Fruit fly (Drosophila melanogaster) whole organism, embryonic: Measurements from ENCODE around the gene Reepl1.

ENCODE experiments used
- Bgb ChIP-seq: fragments of 200-800 bp; sonication (Bioruptor generic); IDR thresholded peaks from 2 replicates; pipeline ENCODE4 v1.3.6; 2022; ENCODE audit warnings: missing biosample characterization, missing genetic modification characterization; ENCODE audit not compliant: partially characterized antibody
- CG1024 ChIP-seq: fragments of 200-800 bp; sonication (Bioruptor generic); IDR thresholded peaks from 2 replicates; pipeline ENCODE4 v1.3.6; 2022; ENCODE audit warnings: missing biosample characterization, missing genetic modification characterization
- CG10565 ChIP-seq: fragments of 200-800 bp; sonication (Bioruptor generic); optimal IDR thresholded peaks from 3 replicates; lab custom pipeline; 2016; ENCODE audit warnings: missing biosample characterization, mild to moderate bottlenecking, missing genetic modification characterization
- CG11695 ChIP-seq: fragments of 200-800 bp; sonication (Bioruptor generic); IDR thresholded peaks from 3 replicates; pipeline ENCODE4 v1.3.6; 2022; ENCODE audit warnings: missing biosample characterization, missing genetic modification characterization
- CG14441 ChIP-seq: fragments of 200-800 bp; sonication (Bioruptor generic); IDR thresholded peaks from 2 replicates; pipeline ENCODE4 v1.3.6; 2022; ENCODE audit warnings: missing biosample characterization, missing genetic modification characterization
- CG14965 ChIP-seq: fragments of 200-800 bp; sonication (Bioruptor generic); optimal IDR thresholded peaks from 2 replicates; lab custom pipeline; 2016; ENCODE audit warnings: missing biosample characterization, missing genetic modification characterization, borderline replicate concordance
- CG15269 ChIP-seq: fragments of 200-800 bp; sonication (Bioruptor generic); optimal IDR thresholded peaks from 2 replicates; lab custom pipeline; 2018; ENCODE audit warnings: missing biosample characterization, mild to moderate bottlenecking, missing genetic modification characterization, moderate library complexity
- CG17328 ChIP-seq: fragments of 200-800 bp; sonication (Bioruptor generic); IDR thresholded peaks from 2 replicates; pipeline ENCODE4 v1.3.6; 2022; ENCODE audit warnings: missing biosample characterization, missing genetic modification characterization
- CG18262 ChIP-seq: fragments of 200-800 bp; optimal IDR thresholded peaks from 3 replicates; lab custom pipeline; 2019; ENCODE audit warnings: missing biosample characterization, mild to moderate bottlenecking, missing genetic modification characterization, moderate library complexity
- CG1832 ChIP-seq: fragments of 200-800 bp; sonication (Bioruptor generic); optimal IDR thresholded peaks from 2 replicates; lab custom pipeline; 2017; ENCODE audit warnings: missing biosample characterization, mild to moderate bottlenecking, missing genetic modification characterization, inconsistent platforms
- CG2199 ChIP-seq: fragments of 200-800 bp; sonication (Bioruptor generic); IDR thresholded peaks from 3 replicates; pipeline ENCODE4 v1.3.6; 2022; ENCODE audit warnings: missing biosample characterization, missing genetic modification characterization
- CG2889 ChIP-seq: fragments of 200-800 bp; sonication (Bioruptor generic); IDR thresholded peaks from 3 replicates; pipeline ENCODE4 v1.3.6; 2022; ENCODE audit warnings: missing biosample characterization, missing genetic modification characterization
- CG31441 ChIP-seq: fragments of 200-800 bp; sonication (Bioruptor generic); IDR thresholded peaks from 2 replicates; pipeline ENCODE4 v1.3.6; 2022; ENCODE audit warnings: missing biosample characterization, missing genetic modification characterization
- CG3847 ChIP-seq: fragments of 200-800 bp; sonication (Bioruptor generic); IDR thresholded peaks from 2 replicates; pipeline ENCODE4 v1.3.6; 2022; ENCODE audit warnings: missing biosample characterization, missing genetic modification characterization
- CG4360 ChIP-seq: fragments of 200-800 bp; sonication (Bioruptor generic); IDR thresholded peaks from 2 replicates; pipeline ENCODE4 v1.3.6; 2022; ENCODE audit warnings: missing biosample characterization, missing genetic modification characterization
- CG7271 ChIP-seq: fragments of 200-800 bp; sonication (Bioruptor generic); optimal IDR thresholded peaks from 2 replicates; lab custom pipeline; 2018; ENCODE audit warnings: missing biosample characterization, mild to moderate bottlenecking, missing genetic modification characterization, moderate library complexity
- CG7556 ChIP-seq: fragments of 200-800 bp; sonication (Bioruptor generic); optimal IDR thresholded peaks from 2 replicates; lab custom pipeline; 2017; ENCODE audit warnings: missing biosample characterization, mild to moderate bottlenecking, missing genetic modification characterization
- CG7745 ChIP-seq: fragments of 200-800 bp; sonication (Bioruptor generic); optimal IDR thresholded peaks from 2 replicates; lab custom pipeline; 2018; ENCODE audit warnings: missing biosample characterization, mild to moderate bottlenecking, missing genetic modification characterization, moderate library complexity
- CG8089 ChIP-seq: fragments of 200-800 bp; sonication (Bioruptor generic); optimal IDR thresholded peaks from 3 replicates; lab custom pipeline; 2016; ENCODE audit warnings: missing biosample characterization, missing genetic modification characterization
- CG8944 ChIP-seq: fragments of 200-800 bp; sonication (Bioruptor generic); optimal IDR thresholded peaks from 3 replicates; lab custom pipeline; 2016; ENCODE audit warnings: missing biosample characterization, missing genetic modification characterization
- CG9727 ChIP-seq: fragments of 200-800 bp; sonication (Bioruptor generic); optimal IDR thresholded peaks from 3 replicates; lab custom pipeline; 2017; ENCODE audit warnings: missing biosample characterization, mild to moderate bottlenecking, missing genetic modification characterization
- CHES-1-like ChIP-seq: fragments of 200-800 bp; sonication (Bioruptor generic); optimal IDR thresholded peaks from 2 replicates; lab custom pipeline; 2016; ENCODE audit warnings: missing biosample characterization, missing genetic modification characterization
- CrebB ChIP-seq: fragments of 200-800 bp; sonication (Bioruptor generic); optimal IDR thresholded peaks from 3 replicates; lab custom pipeline; 2018; ENCODE audit warnings: missing biosample characterization, mild to moderate bottlenecking, missing genetic modification characterization
- D19B ChIP-seq: fragments of 200-800 bp; sonication (Bioruptor generic); optimal IDR thresholded peaks from 2 replicates; lab custom pipeline; 2017; ENCODE audit warnings: missing biosample characterization, mild to moderate bottlenecking, missing genetic modification characterization
- Dbx ChIP-seq: fragments of 200-800 bp; sonication (Bioruptor generic); IDR thresholded peaks from 3 replicates; pipeline ENCODE4 v1.3.6; 2022; ENCODE audit warnings: missing biosample characterization, missing genetic modification characterization
- Dll ChIP-seq: fragments of 200-800 bp; sonication (Bioruptor generic); IDR thresholded peaks from 4 replicates; pipeline ENCODE4 v1.3.6; 2022; ENCODE audit warnings: missing biosample characterization, missing genetic modification characterization; ENCODE audit not compliant: partially characterized antibody
- Dp ChIP-seq: fragments of 200-800 bp; sonication (Bioruptor generic); optimal IDR thresholded peaks from 2 replicates; lab custom pipeline; 2018; ENCODE audit warnings: missing biosample characterization, mild to moderate bottlenecking, missing genetic modification characterization, moderate library complexity
- ERR ChIP-seq: fragments of 200-800 bp; sonication (Bioruptor generic); optimal IDR thresholded peaks from 2 replicates; lab custom pipeline; 2016; ENCODE audit warnings: missing biosample characterization, missing genetic modification characterization
- H2.0 ChIP-seq: fragments of 200-800 bp; sonication (Bioruptor generic); IDR thresholded peaks from 2 replicates; pipeline ENCODE4 v1.3.6; 2022; ENCODE audit warnings: missing biosample characterization, missing genetic modification characterization
- Pdp1 ChIP-seq, 2 experiments: fragments of 200-800 bp; sonication (Bioruptor generic); optimal IDR thresholded peaks; 3 replicates each; lab custom pipeline; 2016; ENCODE audit warnings: missing biosample characterization in 2 of 2, missing genetic modification characterization in 2 of 2, mild to moderate bottlenecking in 1 of 2, moderate library complexity in 1 of 2
- abd-A ChIP-seq: fragments of 200-800 bp; sonication (Bioruptor generic); optimal IDR thresholded peaks from 3 replicates; lab custom pipeline; 2019; ENCODE audit warnings: missing biosample characterization, mild to moderate bottlenecking, missing genetic modification characterization, moderate library complexity
- bsh ChIP-seq, 2 experiments: fragments of 200-800 bp; sonication (Bioruptor generic); optimal IDR thresholded peaks; 2 replicates each; lab custom pipeline; 2017 to 2018; ENCODE audit warnings: mild to moderate bottlenecking in 2 of 2, missing biosample characterization in 2 of 2, missing genetic modification characterization in 2 of 2, moderate library complexity in 1 of 2
- cato ChIP-seq: fragments of 200-800 bp; sonication (Bioruptor generic); optimal IDR thresholded peaks from 2 replicates; lab custom pipeline; 2016; ENCODE audit warnings: missing biosample characterization, missing genetic modification characterization, borderline replicate concordance
- cg ChIP-seq: fragments of 200-800 bp; sonication (Bioruptor generic); optimal IDR thresholded peaks from 3 replicates; lab custom pipeline; 2019; ENCODE audit warnings: missing biosample characterization, mild to moderate bottlenecking, missing genetic modification characterization, moderate library complexity
- cwo ChIP-seq: fragments of 200-800 bp; sonication (Bioruptor generic); optimal IDR thresholded peaks from 3 replicates; lab custom pipeline; 2017; ENCODE audit warnings: missing biosample characterization, missing genetic modification characterization, mild to moderate bottlenecking, moderate library complexity, missing genetic modification reagents
- esg ChIP-seq: fragments of 200-800 bp; sonication (Bioruptor generic); conservative IDR thresholded peaks from 2 replicates; pipeline ENCODE4 v1.3.6; 2022; ENCODE audit warnings: missing biosample characterization, missing genetic modification characterization
- gfzf ChIP-seq: fragments of 200-800 bp; sonication (Bioruptor generic); optimal IDR thresholded peaks from 2 replicates; lab custom pipeline; 2016; ENCODE audit warnings: missing biosample characterization, mild to moderate bottlenecking, missing genetic modification characterization, moderate library complexity
- h ChIP-seq: fragments of >200 bp; optimal IDR thresholded peaks from 2 replicates; lab custom pipeline; 2017
- hbn ChIP-seq: fragments of 200-800 bp; sonication (Bioruptor generic); IDR thresholded peaks from 2 replicates; pipeline ENCODE4 v1.3.6; 2022; ENCODE audit warnings: missing biosample characterization, missing genetic modification characterization; ENCODE audit not compliant: partially characterized antibody
- insv ChIP-seq, 2 experiments: fragments of 200-800 bp; sonication (Bioruptor generic); optimal IDR thresholded peaks; 3 replicates each; lab custom pipeline; 2016 to 2018; ENCODE audit warnings: missing biosample characterization in 2 of 2, missing genetic modification characterization in 2 of 2
- kay ChIP-seq: fragments of 200-800 bp; sonication (Bioruptor generic); optimal IDR thresholded peaks from 2 replicates; lab custom pipeline; 2016; ENCODE audit warnings: missing biosample characterization, missing genetic modification characterization
- kni ChIP-seq: fragments of 200-800 bp; sonication (Bioruptor generic); optimal IDR thresholded peaks from 3 replicates; lab custom pipeline; 2017; ENCODE audit warnings: mild to moderate bottlenecking, missing biosample characterization, missing genetic modification reagents, missing genetic modification characterization
- org-1 ChIP-seq: fragments of 200-800 bp; sonication (Bioruptor generic); optimal IDR thresholded peaks from 2 replicates; lab custom pipeline; 2017; ENCODE audit warnings: missing biosample characterization, missing genetic modification characterization
- sens-2 ChIP-seq: fragments of 200-800 bp; sonication (Bioruptor generic); IDR thresholded peaks from 2 replicates; pipeline ENCODE4 v1.3.6; 2022; ENCODE audit warnings: missing biosample characterization, missing genetic modification characterization
- seq ChIP-seq: fragments of 200-800 bp; sonication (Bioruptor generic); IDR thresholded peaks from 2 replicates; pipeline ENCODE4 v1.3.6; 2022; ENCODE audit warnings: missing biosample characterization, missing genetic modification characterization
- tll ChIP-seq, 2 experiments: fragments of 200-800 bp in 1 of 2; fragments of >200 bp in 1 of 2; sonication (Bioruptor generic) in 1 of 2; optimal IDR thresholded peaks; 2 replicates each; lab custom pipeline; 2017 to 2019; ENCODE audit warnings: missing biosample characterization in 2 of 2, missing genetic modification characterization in 2 of 2, mild to moderate bottlenecking in 1 of 2, moderate library complexity in 1 of 2
- unc-4 ChIP-seq: fragments of 200-800 bp; sonication (Bioruptor generic); IDR thresholded peaks from 2 replicates; pipeline ENCODE4 v1.3.6; 2022; ENCODE audit warnings: missing biosample characterization, missing genetic modification characterization; ENCODE audit not compliant: partially characterized antibody
- vfl ChIP-seq: fragments of 200-800 bp; sonication (Bioruptor generic); optimal IDR thresholded peaks from 2 replicates; lab custom pipeline; 2016; ENCODE audit warnings: missing biosample characterization, missing genetic modification characterization

Gene Reepl1

DNA sequence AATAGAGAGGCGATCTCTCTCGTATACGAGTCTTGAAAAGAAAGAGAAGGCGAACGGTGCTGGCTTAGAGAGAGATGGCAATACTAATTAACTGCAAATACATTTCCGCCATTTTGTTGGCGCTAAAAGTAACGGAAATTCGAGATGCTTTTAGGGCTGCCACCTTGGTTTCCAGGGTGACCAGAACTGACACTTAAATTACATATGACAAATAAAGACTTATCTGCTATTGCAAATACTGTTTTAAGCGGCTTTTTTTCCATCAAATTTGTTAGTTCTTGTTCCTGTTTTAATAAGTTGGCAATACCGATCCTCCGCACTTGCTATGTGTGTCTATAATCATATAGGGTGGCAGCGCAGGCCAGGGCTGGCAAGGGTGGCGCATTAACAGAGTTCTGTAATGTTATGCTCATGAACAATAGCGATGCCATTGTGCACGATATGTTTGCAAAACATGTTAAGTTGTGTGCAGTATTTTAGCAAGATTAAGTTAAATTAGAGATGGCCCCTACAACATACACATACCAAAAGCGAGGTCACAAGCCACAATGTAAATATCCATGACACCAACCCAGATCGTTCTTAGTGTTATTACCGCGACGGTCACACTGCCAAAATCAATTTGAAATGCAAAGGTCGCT lies 7.8 kb downstream of the Reepl1 start, which contains the start of gene nod (continued):
- TF ChIP-seq CG11695 (GFP tag; lab: Robert Waterston, UW) (peak; percentile 76), CG7271 (tag; lab: Kevin White, UChicago) (no peak), CG7745 (no peak), vfl (peak; percentile 17), H2.0 (GFP tag; lab: Robert Waterston, UW) (peak; percentile 44; the same call in 1 of the 2 replicates), CG7556 (GFP tag; lab: Kevin White, UChicago) (peak; percentile 45), CG8944 (GFP tag; lab: Kevin White, UChicago) (peak; percentile 50), insv (GFP tag; optimal IDR thresholded peaks at IDR 0.05; lab: Kevin White, UChicago) (peak in 1 of 2 experiments; percentile 22), D19B (GFP tag; lab: Kevin White, UChicago) (no peak), Dp (GFP tag; lab: Kevin White, UChicago) (peak; percentile 82), Pdp1 (GFP tag; optimal IDR thresholded peaks at IDR 0.05; lab: Kevin White, UChicago) (peak; percentile 59 to 64), Dll (GFP tag; lab: Robert Waterston, UW) (peak; percentile 70; the same call in 3 of the 4 replicates), kni (GFP tag; lab: Kevin White, UChicago) (peak; percentile 35), seq (GFP tag; lab: Robert Waterston, UW) (peak; percentile 15; the same call in 1 of the 2 replicates), unc-4 (GFP tag; lab: Robert Waterston, UW) (peak; percentile 77), CG8089 (GFP tag; lab: Kevin White, UChicago) (peak; percentile 0), CG17328 (GFP tag; lab: Robert Waterston, UW) (peak; percentile 57), CG14965 (no peak), tll (GFP tag; optimal IDR thresholded peaks at IDR 0.05; lab: Kevin White, UChicago) (no peak), Bgb (GFP tag; lab: Robert Waterston, UW) (peak; percentile 75), CG2199 (GFP tag; lab: Robert Waterston, UW) (0 out of 3 replicates have a peak, but pooled peaks have one; percentile 14), CHES-1-like (GFP tag; lab: Kevin White, UChicago) (peak; percentile 51), CG1832 (GFP tag; lab: Kevin White, UChicago) (peak; percentile 57), CG1024 (GFP tag; lab: Robert Waterston, UW) (no peak), esg (GFP tag; lab: Robert Waterston, UW) (peak; percentile 59), bsh (GFP tag; optimal IDR thresholded peaks at IDR 0.05; lab: Kevin White, UChicago) (peak in 1 of 2 experiments; percentile 57), sens-2 (GFP tag; lab: Robert Waterston, UW) (no peak), CG3847 (GFP tag; lab: Robert Waterston, UW) (peak; percentile 62), CG10565 (GFP tag; lab: Kevin White, UChicago) (no peak), gfzf (GFP tag; lab: Kevin White, UChicago) (peak; percentile 92), CG18262 (tag; lab: Kevin White, UChicago) (peak; percentile 55), cg (GFP tag; lab: Kevin White, UChicago) (no peak), CG4360 (GFP tag; lab: Robert Waterston, UW) (no peak), kay (GFP tag; lab: Kevin White, UChicago) (peak; percentile 2), Dbx (GFP tag; lab: Robert Waterston, UW) (peak; percentile 58; the same call in 1 of the 3 replicates), abd-A (tag; lab: Kevin White, UChicago) (no peak), org-1 (GFP tag; lab: Kevin White, UChicago) (peak; percentile 60), CG31441 (GFP tag; lab: Robert Waterston, UW) (peak; percentile 53; the same call in 1 of the 2 replicates), CG15269 (tag; lab: Kevin White, UChicago) (peak; percentile 55), CG9727 (GFP tag; lab: Kevin White, UChicago) (peak; percentile 57), CG2889 (GFP tag; lab: Robert Waterston, UW) (peak; percentile 57; the same call in 2 of the 3 replicates), cwo (GFP tag; lab: Kevin White, UChicago) (peak; percentile 46), hbn (peak; percentile 73), ERR (GFP tag; lab: Kevin White, UChicago) (peak; percentile 74), cato (peak; percentile 54), CG14441 (GFP tag; lab: Robert Waterston, UW) (peak; percentile 62), h (lab: Kevin White, UChicago) (no peak), CrebB (tag; lab: Kevin White, UChicago) (peak; percentile 7)
